Worm (Caenorhabditis elegans): ENCODE results near the gene T03F7.5.
A peak's percentile ranks its signal among the peaks of the same experiment; 100 is the strongest.

Gene T03F7.5

ce11 chrV:11298632-11299031, at the start of gene T03F7.5:
Gene T03F7.5, minus strand, starts transcription at chrV:11298732.
- TF ChIP-seq snpc-4 (tag; optimal IDR thresholded peaks at IDR 0.05) (no peak), unc-39 (tag; optimal IDR thresholded peaks at IDR 0.05) (no peak), pqm-1 (tag; optimal IDR thresholded peaks at IDR 0.05) (no peak), fkh-2 (tag; optimal IDR thresholded peaks at IDR 0.05) (no peak), elt-1 (tag; optimal IDR thresholded peaks at IDR 0.05) (no peak), mml-1 (tag; optimal IDR thresholded peaks at IDR 0.05) (no peak), fos-1 (tag; optimal IDR thresholded peaks at IDR 0.05) (no peak), elt-2 (tag; optimal IDR thresholded peaks at IDR 0.05) (no peak)

ce11 chrV:11346912-11347311, 48.4 kb upstream of the T03F7.5 start, which contains the start of gene grl-7:
Gene grl-7, minus strand, starts transcription at chrV:11347012.
- TF ChIP-seq nhr-43 (tag; optimal IDR thresholded peaks at IDR 0.05; ENCODE audit: poor library complexity, severe bottlenecking) = peak; percentile 30
- TF ChIP-seq aly-2 (tag; optimal IDR thresholded peaks at IDR 0.05) = no peak
- no peak for TF ChIP-seq nhr-237 (tag; optimal IDR thresholded peaks at IDR 0.05)

- TF ChIP-seq mdl-1 (tag; optimal IDR thresholded peaks at IDR 0.05) (no peak), R02D3.7 (tag; optimal IDR thresholded peaks at IDR 0.05) (no peak), eor-1 (tag; optimal IDR thresholded peaks at IDR 0.05) (no peak), nhr-25 (tag; optimal IDR thresholded peaks at IDR 0.05) (no peak), elt-2 (tag; optimal IDR thresholded peaks at IDR 0.05) (no peak), ceh-16 (tag; optimal IDR thresholded peaks at IDR 0.05) (no peak), ceh-82 (tag; optimal IDR thresholded peaks at IDR 0.05) (no peak), snpc-4 (tag; optimal IDR thresholded peaks at IDR 0.05) (no peak), nhr-76 (tag; optimal IDR thresholded peaks at IDR 0.05) (no peak), nhr-77 (tag; optimal IDR thresholded peaks at IDR 0.05) (no peak), unc-39 (tag; optimal IDR thresholded peaks at IDR 0.05) (no peak), egl-27 (tag; optimal IDR thresholded peaks at IDR 0.05) (no peak), nfya-1 (tag; optimal IDR thresholded peaks at IDR 0.05; ENCODE audit: insufficient read depth) (no peak), zag-1 (tag; optimal IDR thresholded peaks at IDR 0.05) (no peak), mml-1 (tag; optimal IDR thresholded peaks at IDR 0.05) (no peak), unc-62 (GFP tag; optimal IDR thresholded peaks at IDR 0.05) (no peak), hmg-11 (tag; optimal IDR thresholded peaks at IDR 0.05) (no peak), pha-4 (tag; optimal IDR thresholded peaks at IDR 0.05) (no peak), nhr-43 (tag; optimal IDR thresholded peaks at IDR 0.05; ENCODE audit: poor library complexity, severe bottlenecking) (no peak)
Observed at ce11 chrV:11344816-11345336, 46.3 kb upstream of the T03F7.5 start.

ce11 chrV:11344112-11344511, 45.6 kb upstream of the T03F7.5 start:
- TF ChIP-seq daf-12 (tag; optimal IDR thresholded peaks at IDR 0.05) (no peak), jun-1 (tag; optimal IDR thresholded peaks at IDR 0.05) (no peak), nhr-28 (tag; optimal IDR thresholded peaks at IDR 0.05) (peak; percentile 15), elt-1 (tag; optimal IDR thresholded peaks at IDR 0.05) (peak; percentile 60), lsy-12 (tag; optimal IDR thresholded peaks at IDR 0.05) (no peak), hmg-11 (tag; optimal IDR thresholded peaks at IDR 0.05) (no peak), pha-4 (tag; optimal IDR thresholded peaks at IDR 0.05) (no peak), nhr-12 (tag; optimal IDR thresholded peaks at IDR 0.05) (no peak), mdl-1 (tag; optimal IDR thresholded peaks at IDR 0.05) (no peak), nhr-237 (tag; optimal IDR thresholded peaks at IDR 0.05) (no peak), ceh-28 (tag; optimal IDR thresholded peaks at IDR 0.05) (no peak), fkh-10 (GFP tag; optimal IDR thresholded peaks at IDR 0.05) (no peak), unc-39 (tag; optimal IDR thresholded peaks at IDR 0.05) (no peak), lin-15B (tag; optimal IDR thresholded peaks at IDR 0.05) (no peak), eor-1 (tag; optimal IDR thresholded peaks at IDR 0.05) (no peak), elt-3 (tag; optimal IDR thresholded peaks at IDR 0.05) (no peak), egl-5 (tag; optimal IDR thresholded peaks at IDR 0.05) (no peak), nhr-77 (tag; optimal IDR thresholded peaks at IDR 0.05) (no peak), R02D3.7 (tag; optimal IDR thresholded peaks at IDR 0.05) (no peak), nhr-43 (tag; optimal IDR thresholded peaks at IDR 0.05; ENCODE audit: poor library complexity, severe bottlenecking) (peak; percentile 48), snpc-4 (tag; optimal IDR thresholded peaks at IDR 0.05) (no peak), ztf-11 (tag; optimal IDR thresholded peaks at IDR 0.05) (no peak)
